Worm (Caenorhabditis elegans) whole organism, L4 larva: ENCODE data around the gene C06E2.2.

ENCODE experiments used
- F26F4.8 ChIP-seq: fragments of 200-800 bp; sonication (Bioruptor generic); conservative IDR thresholded peaks from 2 replicates; pipeline ENCODE4 v1.3.6; 2022; ENCODE audit warnings: missing genetic modification characterization, missing compliant biosample characterization
- F49E8.2 ChIP-seq: sonication (generic microtip); optimal IDR thresholded peaks from 2 replicates; lab custom pipeline; 2016; ENCODE audit warnings: missing compliant biosample characterization, mild to moderate bottlenecking, missing genetic modification characterization, borderline replicate concordance
- T26A8.4 ChIP-seq: fragments of 200-800 bp; sonication (Bioruptor generic); IDR thresholded peaks from 2 replicates; pipeline ENCODE4 v1.3.6; 2022; ENCODE audit warnings: missing genetic modification characterization, missing compliant biosample characterization
- Y105C5A.15 ChIP-seq: fragments of 200-800 bp; sonication (Bioruptor generic); IDR thresholded peaks from 2 replicates; pipeline ENCODE4 v1.3.6; 2022; ENCODE audit warnings: missing genetic modification characterization, missing compliant biosample characterization
- Y5F2A.4 ChIP-seq: fragments of 200-800 bp; sonication (Bioruptor generic); optimal IDR thresholded peaks from 2 replicates; lab custom pipeline; 2018; ENCODE audit warnings: mild to moderate bottlenecking, missing genetic modification characterization, missing compliant biosample characterization
- ZK337.2 ChIP-seq: fragments of 200-800 bp; sonication (Bioruptor generic); IDR thresholded peaks from 2 replicates; pipeline ENCODE4 v1.3.6; 2022; ENCODE audit warnings: missing genetic modification reagents, missing genetic modification characterization, missing compliant biosample characterization
- ZK546.5 ChIP-seq, 2 experiments: sonication (generic microtip); optimal IDR thresholded peaks; 2 replicates each; lab custom pipeline; 2017; ENCODE audit warnings: missing biosample characterization in 2 of 2, missing genetic modification characterization in 2 of 2
- aha-1 ChIP-seq: fragments of 150-350 bp; peaks from one replicate; lab custom pipeline; 2014; ENCODE audit warnings: missing biosample characterization, missing genetic modification characterization
- ceh-32 ChIP-seq: sonication (generic microtip); optimal IDR thresholded peaks from 2 replicates; lab custom pipeline; 2016; ENCODE audit warnings: mild to moderate bottlenecking, missing genetic modification characterization, missing compliant biosample characterization; ENCODE audit not compliant: poor library complexity
- ctbp-1 ChIP-seq: fragments of 200-800 bp; sonication (Bioruptor generic); IDR thresholded peaks from 2 replicates; pipeline ENCODE4 v1.3.6; 2022; ENCODE audit warnings: missing genetic modification reagents, missing genetic modification characterization, missing compliant biosample characterization
- dmd-6 ChIP-seq: fragments of 200-800 bp; sonication (Bioruptor generic); IDR thresholded peaks from 2 replicates; pipeline ENCODE4 v1.3.6; 2022; ENCODE audit warnings: missing genetic modification reagents, missing genetic modification characterization, missing compliant biosample characterization
- dmd-9 ChIP-seq: fragments of 200-800 bp; sonication (Bioruptor generic); IDR thresholded peaks from 2 replicates; pipeline ENCODE4 v1.3.6; 2022; ENCODE audit warnings: missing genetic modification reagents, missing genetic modification characterization, missing compliant biosample characterization
- hlh-11 ChIP-seq: fragments of 200-800 bp; sonication (Bioruptor generic); optimal IDR thresholded peaks from 2 replicates; lab custom pipeline; 2018; ENCODE audit warnings: mild to moderate bottlenecking, missing genetic modification characterization, missing compliant biosample characterization
- jun-1 ChIP-seq: fragments of 150-350 bp; optimal IDR thresholded peaks from 2 replicates; lab custom pipeline; 2014; ENCODE audit warnings: missing biosample characterization, missing genetic modification reagents, missing genetic modification characterization
- lin-13 ChIP-seq: fragments of 150-350 bp; optimal IDR thresholded peaks from 2 replicates; lab custom pipeline; 2014; ENCODE audit warnings: missing biosample characterization, missing genetic modification reagents, missing genetic modification characterization
- madf-5 ChIP-seq, 2 experiments: fragments of 200-800 bp; sonication (Bioruptor generic); IDR thresholded peaks; 2 replicates each; pipeline ENCODE4 v1.3.6; 2022; ENCODE audit warnings: missing compliant biosample characterization in 2 of 2, missing genetic modification characterization in 2 of 2
- madf-9 ChIP-seq: fragments of 200-800 bp; sonication (Bioruptor generic); conservative IDR thresholded peaks from 2 replicates; pipeline ENCODE4 v1.3.6; 2022; ENCODE audit warnings: missing genetic modification reagents, missing genetic modification characterization, missing compliant biosample characterization
- mdl-1 ChIP-seq, 2 experiments: fragments of 150-350 bp in 1 of 2; sonication (generic microtip) in 1 of 2; optimal IDR thresholded peaks; 2 replicates each; lab custom pipeline; 2014 to 2017; ENCODE audit warnings: missing biosample characterization in 2 of 2, missing genetic modification characterization in 2 of 2
- nhr-10 ChIP-seq: fragments of 150-350 bp; optimal IDR thresholded peaks from 2 replicates; lab custom pipeline; 2014; ENCODE audit warnings: missing biosample characterization, missing genetic modification characterization
- nhr-11 ChIP-seq: fragments of 150-350 bp; optimal IDR thresholded peaks from 2 replicates; lab custom pipeline; 2014; ENCODE audit warnings: missing biosample characterization, missing genetic modification characterization
- nhr-237 ChIP-seq: sonication (generic microtip); optimal IDR thresholded peaks from 2 replicates; lab custom pipeline; 2017; ENCODE audit warnings: missing biosample characterization, missing genetic modification characterization
- nhr-41 ChIP-seq: fragments of 200-800 bp; sonication (Bioruptor generic); IDR thresholded peaks from 2 replicates; pipeline ENCODE4 v1.3.6; 2022; ENCODE audit warnings: missing genetic modification reagents, missing genetic modification characterization, missing compliant biosample characterization
- nhr-48 ChIP-seq: sonication (generic microtip); optimal IDR thresholded peaks from 2 replicates; lab custom pipeline; 2016; ENCODE audit warnings: mild to moderate bottlenecking, missing genetic modification characterization, missing compliant biosample characterization
- nhr-6 ChIP-seq: fragments of 150-350 bp; optimal IDR thresholded peaks from 2 replicates; lab custom pipeline; 2014; ENCODE audit warnings: missing biosample characterization, missing genetic modification characterization
- pqm-1 ChIP-seq: sonication (generic microtip); optimal IDR thresholded peaks from 2 replicates; lab custom pipeline; 2017; ENCODE audit warnings: missing biosample characterization, missing genetic modification characterization
- rbr-2 ChIP-seq: sonication (generic microtip); optimal IDR thresholded peaks from 2 replicates; lab custom pipeline; 2016; ENCODE audit warnings: missing genotype, missing genetic modification characterization, missing compliant biosample characterization
- unc-130 ChIP-seq: sonication (generic microtip); optimal IDR thresholded peaks from 2 replicates; lab custom pipeline; 2016; ENCODE audit warnings: missing genetic modification reagents, missing genetic modification characterization, missing compliant biosample characterization
- zip-11 ChIP-seq: fragments of 200-800 bp; sonication (Bioruptor generic); IDR thresholded peaks from 2 replicates; pipeline ENCODE4 v1.3.6; 2022; ENCODE audit warnings: missing genetic modification characterization, missing compliant biosample characterization
- ztf-7 ChIP-seq: fragments of 150-350 bp; optimal IDR thresholded peaks from 2 replicates; lab custom pipeline; 2014; ENCODE audit warnings: missing biosample characterization, missing genetic modification characterization

Gene C06E2.2

DNA sequence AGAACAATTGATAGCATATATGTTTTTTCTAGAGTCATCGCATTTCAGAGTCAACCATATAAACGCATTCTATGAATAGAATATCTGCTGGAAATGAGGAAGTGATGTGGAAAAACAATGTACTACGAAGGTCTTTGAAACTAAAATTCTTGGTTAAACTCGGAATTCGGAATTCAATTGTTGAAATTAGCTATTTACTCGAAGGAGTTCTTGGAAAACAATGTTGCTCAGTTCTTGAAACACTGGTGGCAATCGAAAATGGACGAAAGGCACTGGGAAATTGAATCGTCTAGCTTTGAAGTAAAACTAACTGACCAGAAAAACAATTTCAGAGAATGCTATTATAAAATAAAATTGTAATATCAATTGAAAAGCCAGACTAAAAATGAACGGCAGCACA lies 46.9 kb downstream of the C06E2.2 start:
- TF ChIP-seq ztf-7 (tag; lab: Kevin White, UChicago) (no peak), T26A8.4 (GFP tag; lab: Robert Waterston, UW) (no peak), ZK337.2 (GFP tag; lab: Robert Waterston, UW) (no peak), ceh-32 (tag; lab: Kevin White, UChicago) (no peak), pqm-1 (tag; lab: Kevin White, UChicago) (no peak), nhr-237 (tag; lab: Kevin White, UChicago) (no peak), hlh-11 (tag; lab: Kevin White, UChicago) (no peak), rbr-2 (tag; lab: Kevin White, UChicago) (no peak), nhr-11 (tag; lab: Kevin White, UChicago) (no peak), unc-130 (GFP tag; lab: Kevin White, UChicago) (no peak), dmd-6 (GFP tag; lab: Robert Waterston, UW) (no peak)

DNA sequence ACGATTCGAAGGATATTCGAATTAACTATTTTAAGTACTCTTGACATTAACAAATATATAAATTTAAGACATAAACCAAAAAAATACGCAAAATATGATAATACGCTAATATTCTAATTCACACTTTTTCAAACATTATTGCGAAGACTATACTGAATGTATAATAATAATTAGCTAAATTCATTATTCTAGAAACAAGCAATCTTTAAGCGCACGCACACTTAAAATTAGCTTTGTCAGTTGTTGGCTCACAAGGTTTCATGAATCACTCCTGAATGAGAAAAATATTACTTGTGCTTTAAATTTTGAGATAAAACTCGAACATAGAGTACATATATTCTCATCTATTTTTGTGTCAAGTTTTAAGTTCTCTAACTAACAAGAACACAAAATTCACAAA lies 47.4 kb downstream of the C06E2.2 start:
- peak; percentile 52 for TF ChIP-seq aha-1 (tag; lab: Kevin White, UChicago)
- TF ChIP-seq T26A8.4 (GFP tag; lab: Robert Waterston, UW), result no peak

DNA sequence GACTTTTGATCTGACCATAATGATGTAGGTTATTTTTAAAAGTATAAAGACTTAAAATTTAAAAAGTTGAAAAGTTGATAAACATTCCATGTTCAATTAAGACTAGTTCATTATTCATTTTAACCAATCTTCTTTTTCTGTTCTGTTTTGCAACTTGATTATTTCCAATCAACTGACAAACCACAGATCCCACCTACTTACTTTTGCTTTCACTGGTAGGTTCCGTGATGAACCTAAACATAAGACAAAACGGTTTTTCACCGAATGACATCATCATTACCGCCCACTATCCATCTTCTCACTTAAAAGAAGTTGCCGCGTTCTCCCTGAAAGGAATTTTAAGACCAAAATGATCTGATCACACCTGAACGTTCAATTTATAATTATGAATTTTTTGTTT lies 50.2 kb downstream of the C06E2.2 start:
- TF ChIP-seq lin-13 (GFP tag; lab: Kevin White, UChicago) (no peak), mdl-1 (tag; optimal IDR thresholded peaks at IDR 0.05; lab: Kevin White, UChicago) (no peak), nhr-48 (tag; lab: Kevin White, UChicago) (no peak), jun-1 (tag; lab: Kevin White, UChicago) (no peak), ctbp-1 (no peak), ZK546.5 (tag; optimal IDR thresholded peaks at IDR 0.05; lab: Kevin White, UChicago) (no peak), zip-11 (GFP tag; lab: Robert Waterston, UW) (no peak), F49E8.2 (tag; lab: Kevin White, UChicago) (no peak), ceh-32 (tag; lab: Kevin White, UChicago) (no peak), nhr-6 (tag; lab: Kevin White, UChicago) (no peak), Y105C5A.15 (GFP tag; lab: Robert Waterston, UW) (no peak), dmd-9 (GFP tag; lab: Robert Waterston, UW) (no peak), madf-5 (GFP tag; IDR thresholded peaks at IDR 0.05; lab: Robert Waterston, UW) (no peak), nhr-41 (no peak), F26F4.8 (GFP tag; lab: Robert Waterston, UW) (no peak), madf-9 (GFP tag; lab: Robert Waterston, UW) (no peak), Y5F2A.4 (GFP tag; lab: Kevin White, UChicago) (no peak), nhr-10 (no peak)
